Fruit fly (Drosophila melanogaster) whole organism, embryonic: ENCODE data around the gene Gr93d.
A peak's percentile ranks its signal among the peaks of the same experiment; 100 is the strongest.

Source experiments
- B-H2 ChIP-seq: fragments of 200-800 bp; sonication (Bioruptor generic); optimal IDR thresholded peaks from 2 replicates; lab custom pipeline; 2018; ENCODE audit warnings: missing biosample characterization, mild to moderate bottlenecking, missing genetic modification characterization
- BEAF-32 ChIP-seq: fragments of 200-800 bp; sonication (Bioruptor generic); optimal IDR thresholded peaks from 3 replicates; lab custom pipeline; 2017; ENCODE audit warnings: missing biosample characterization, missing genetic modification characterization, mild to moderate bottlenecking, moderate library complexity, missing genetic modification reagents
- Bgb ChIP-seq: fragments of 200-800 bp; sonication (Bioruptor generic); IDR thresholded peaks from 2 replicates; pipeline ENCODE4 v1.3.6; 2022; ENCODE audit warnings: missing biosample characterization, missing genetic modification characterization; ENCODE audit not compliant: partially characterized antibody
- CG11093 ChIP-seq: fragments of 200-800 bp; sonication (Bioruptor generic); IDR thresholded peaks from 3 replicates; pipeline ENCODE4 v1.3.6; 2022; ENCODE audit warnings: missing biosample characterization, missing genetic modification characterization
- CG11504 ChIP-seq: fragments of 200-800 bp; sonication (Bioruptor generic); optimal IDR thresholded peaks from 3 replicates; lab custom pipeline; 2019; ENCODE audit warnings: missing biosample characterization, mild to moderate bottlenecking, missing genetic modification characterization, moderate library complexity
- CG11695 ChIP-seq: fragments of 200-800 bp; sonication (Bioruptor generic); IDR thresholded peaks from 3 replicates; pipeline ENCODE4 v1.3.6; 2022; ENCODE audit warnings: missing biosample characterization, missing genetic modification characterization
- CG12236 ChIP-seq: fragments of 200-800 bp; sonication (Bioruptor generic); optimal IDR thresholded peaks from 2 replicates; lab custom pipeline; 2016; ENCODE audit warnings: missing biosample characterization, missing genetic modification characterization
- CG13287 ChIP-seq: fragments of 200-800 bp; sonication (Bioruptor generic); IDR thresholded peaks from 2 replicates; pipeline ENCODE4 v1.3.6; 2022; ENCODE audit warnings: missing biosample characterization, missing genetic modification characterization; ENCODE audit not compliant: partially characterized antibody
- CG13296 ChIP-seq: fragments of 200-800 bp; sonication (Bioruptor generic); optimal IDR thresholded peaks from 3 replicates; lab custom pipeline; 2018; ENCODE audit warnings: missing biosample characterization, mild to moderate bottlenecking, missing genetic modification characterization
- CG13424 ChIP-seq: fragments of 200-800 bp; sonication (Bioruptor generic); optimal IDR thresholded peaks from 2 replicates; lab custom pipeline; 2019; ENCODE audit warnings: missing biosample characterization, mild to moderate bottlenecking, missing genetic modification characterization, moderate library complexity
- CG14441 ChIP-seq: fragments of 200-800 bp; sonication (Bioruptor generic); IDR thresholded peaks from 2 replicates; pipeline ENCODE4 v1.3.6; 2022; ENCODE audit warnings: missing biosample characterization, missing genetic modification characterization
- CG2889 ChIP-seq: fragments of 200-800 bp; sonication (Bioruptor generic); IDR thresholded peaks from 3 replicates; pipeline ENCODE4 v1.3.6; 2022; ENCODE audit warnings: missing biosample characterization, missing genetic modification characterization
- CG34224 ChIP-seq: fragments of 200-800 bp; sonication (Bioruptor generic); IDR thresholded peaks from 3 replicates; pipeline ENCODE4 v1.3.6; 2022; ENCODE audit warnings: missing biosample characterization, missing genetic modification characterization; ENCODE audit not compliant: partially characterized antibody
- CG34376 ChIP-seq: fragments of 200-800 bp; sonication (Bioruptor generic); optimal IDR thresholded peaks from 2 replicates; lab custom pipeline; 2018; ENCODE audit warnings: missing biosample characterization, mild to moderate bottlenecking, missing genetic modification characterization
- CG3995 ChIP-seq: fragments of 200-800 bp; sonication (Bioruptor generic); optimal IDR thresholded peaks from 3 replicates; lab custom pipeline; 2016; ENCODE audit warnings: missing biosample characterization, missing genetic modification characterization
- CG4404 ChIP-seq: fragments of 200-800 bp; sonication (Bioruptor generic); IDR thresholded peaks from 2 replicates; pipeline ENCODE4 v1.3.6; 2022; ENCODE audit warnings: missing biosample characterization, missing genetic modification characterization
- CG4820 ChIP-seq: fragments of 200-800 bp; sonication (Bioruptor generic); optimal IDR thresholded peaks from 3 replicates; lab custom pipeline; 2016; ENCODE audit warnings: missing biosample characterization, missing genetic modification characterization
- Dll ChIP-seq: fragments of 200-800 bp; sonication (Bioruptor generic); IDR thresholded peaks from 4 replicates; pipeline ENCODE4 v1.3.6; 2022; ENCODE audit warnings: missing biosample characterization, missing genetic modification characterization; ENCODE audit not compliant: partially characterized antibody
- Dref ChIP-seq: fragments of 200-800 bp; sonication (Bioruptor generic); IDR thresholded peaks from 2 replicates; pipeline ENCODE4 v1.3.6; 2022; ENCODE audit warnings: missing biosample characterization, missing genetic modification characterization
- E2f2 ChIP-seq: fragments of 200-800 bp; sonication (Bioruptor generic); IDR thresholded peaks from 2 replicates; pipeline ENCODE4 v1.3.6; 2022; ENCODE audit warnings: missing biosample characterization, missing genetic modification characterization
- H2.0 ChIP-seq: fragments of 200-800 bp; sonication (Bioruptor generic); IDR thresholded peaks from 2 replicates; pipeline ENCODE4 v1.3.6; 2022; ENCODE audit warnings: missing biosample characterization, missing genetic modification characterization
- HLH4C ChIP-seq: fragments of 200-800 bp; sonication (Bioruptor generic); IDR thresholded peaks from 3 replicates; pipeline ENCODE4 v1.3.6; 2022; ENCODE audit warnings: missing biosample characterization, missing genetic modification characterization; ENCODE audit not compliant: partially characterized antibody
- Mrtf ChIP-seq: fragments of 200-800 bp; sonication (Bioruptor generic); IDR thresholded peaks from 3 replicates; pipeline ENCODE4 v1.3.6; 2022; ENCODE audit warnings: missing biosample characterization, missing genetic modification characterization
- Nf-YC ChIP-seq: fragments of 200-800 bp; optimal IDR thresholded peaks from 3 replicates; lab custom pipeline; 2019; ENCODE audit warnings: missing biosample characterization, mild to moderate bottlenecking, missing genetic modification characterization, moderate library complexity
- Oli ChIP-seq: fragments of 200-800 bp; sonication (Bioruptor generic); optimal IDR thresholded peaks from 2 replicates; lab custom pipeline; 2018; ENCODE audit warnings: missing biosample characterization, mild to moderate bottlenecking, missing genetic modification characterization, moderate library complexity
- bbx ChIP-seq: fragments of 200-800 bp; sonication (Bioruptor generic); IDR thresholded peaks from 2 replicates; pipeline ENCODE4 v1.3.6; 2022; ENCODE audit warnings: missing biosample characterization, missing genetic modification characterization; ENCODE audit not compliant: partially characterized antibody
- br ChIP-seq: fragments of >200 bp; optimal IDR thresholded peaks from 2 replicates; lab custom pipeline; 2017
- caup ChIP-seq: fragments of 200-800 bp; sonication (Bioruptor generic); optimal IDR thresholded peaks from 3 replicates; lab custom pipeline; 2017; ENCODE audit warnings: missing biosample characterization, mild to moderate bottlenecking, missing genetic modification characterization, moderate library complexity; ENCODE audit not compliant: severe bottlenecking
- chinmo ChIP-seq: fragments of 200-800 bp; sonication (Bioruptor generic); IDR thresholded peaks from 4 replicates; pipeline ENCODE4 v1.3.6; 2022; ENCODE audit warnings: missing biosample characterization, missing genetic modification characterization; ENCODE audit not compliant: partially characterized antibody
- crp ChIP-seq, 2 experiments: fragments of 200-800 bp; sonication (Bioruptor generic); optimal IDR thresholded peaks; 2 replicates in 1 of 2; 3 replicates in 1 of 2; lab custom pipeline; 2017; ENCODE audit warnings: missing biosample characterization in 2 of 2, missing genetic modification characterization in 2 of 2, mild to moderate bottlenecking in 1 of 2, moderate library complexity in 1 of 2
- da ChIP-seq: fragments of 200-800 bp; sonication (Bioruptor generic); optimal IDR thresholded peaks from 2 replicates; lab custom pipeline; 2016; ENCODE audit warnings: missing biosample characterization, missing genetic modification characterization
- dm ChIP-seq: fragments of 200-800 bp; sonication (Bioruptor generic); optimal IDR thresholded peaks from 3 replicates; lab custom pipeline; 2016; ENCODE audit warnings: missing biosample characterization, missing genetic modification characterization
- ems ChIP-seq: fragments of 200-800 bp; sonication (Bioruptor generic); optimal IDR thresholded peaks from 3 replicates; lab custom pipeline; 2016; ENCODE audit warnings: missing biosample characterization, missing genetic modification characterization
- ewg ChIP-seq: fragments of 200-800 bp; sonication (Bioruptor generic); optimal IDR thresholded peaks from 3 replicates; lab custom pipeline; 2017; ENCODE audit warnings: mild to moderate bottlenecking, missing biosample characterization, missing genetic modification reagents, missing genetic modification characterization
- hbn ChIP-seq: fragments of 200-800 bp; sonication (Bioruptor generic); IDR thresholded peaks from 2 replicates; pipeline ENCODE4 v1.3.6; 2022; ENCODE audit warnings: missing biosample characterization, missing genetic modification characterization; ENCODE audit not compliant: partially characterized antibody
- hth ChIP-seq: fragments of >200 bp; optimal IDR thresholded peaks from 2 replicates; lab custom pipeline; 2017; ENCODE audit warnings: inconsistent platforms
- inv ChIP-seq: fragments of 200-800 bp; sonication (Bioruptor generic); IDR thresholded peaks from 2 replicates; pipeline ENCODE4 v1.3.6; 2022; ENCODE audit warnings: missing biosample characterization, missing genetic modification characterization; ENCODE audit not compliant: partially characterized antibody
- lbe ChIP-seq: fragments of 200-800 bp; sonication (Bioruptor generic); optimal IDR thresholded peaks from 2 replicates; lab custom pipeline; 2016; ENCODE audit warnings: missing biosample characterization, mild to moderate bottlenecking, missing genetic modification characterization
- mld ChIP-seq: fragments of 200-800 bp; sonication (Bioruptor generic); IDR thresholded peaks from 3 replicates; pipeline ENCODE4 v1.3.6; 2022; ENCODE audit warnings: missing biosample characterization, missing genetic modification characterization; ENCODE audit not compliant: partially characterized antibody
- nerfin-2 ChIP-seq: fragments of 200-800 bp; sonication (Bioruptor generic); IDR thresholded peaks from 2 replicates; pipeline ENCODE4 v1.3.6; 2022; ENCODE audit warnings: missing biosample characterization, missing genetic modification characterization; ENCODE audit not compliant: partially characterized antibody
- nom ChIP-seq: fragments of 200-800 bp; sonication (Bioruptor generic); optimal IDR thresholded peaks from 2 replicates; lab custom pipeline; 2017; ENCODE audit warnings: missing biosample characterization, missing genetic modification characterization, mild to moderate bottlenecking, moderate library complexity, missing genetic modification reagents
- p53 ChIP-seq: fragments of 200-800 bp; sonication (Bioruptor generic); optimal IDR thresholded peaks from 2 replicates; lab custom pipeline; 2016; ENCODE audit warnings: missing biosample characterization, missing genetic modification characterization
- pnt ChIP-seq: fragments of 200-800 bp; sonication (Bioruptor generic); optimal IDR thresholded peaks from 3 replicates; lab custom pipeline; 2016; ENCODE audit warnings: missing biosample characterization, missing genetic modification characterization
- pzg ChIP-seq: fragments of 200-800 bp; sonication (Bioruptor generic); optimal IDR thresholded peaks from 3 replicates; lab custom pipeline; 2018; ENCODE audit warnings: missing biosample characterization, mild to moderate bottlenecking, missing genetic modification characterization, moderate library complexity
- tgo ChIP-seq: fragments of 200-800 bp; sonication (Bioruptor generic); IDR thresholded peaks from 3 replicates; pipeline ENCODE4 v1.3.6; 2022; ENCODE audit warnings: missing biosample characterization, missing genetic modification characterization
- tna ChIP-seq: fragments of 200-800 bp; sonication (Bioruptor generic); IDR thresholded peaks from 2 replicates; pipeline ENCODE4 v1.3.6; 2022; ENCODE audit warnings: missing biosample characterization, missing genetic modification characterization; ENCODE audit not compliant: partially characterized antibody
- unc-4 ChIP-seq: fragments of 200-800 bp; sonication (Bioruptor generic); IDR thresholded peaks from 2 replicates; pipeline ENCODE4 v1.3.6; 2022; ENCODE audit warnings: missing biosample characterization, missing genetic modification characterization; ENCODE audit not compliant: partially characterized antibody
- vnd ChIP-seq: fragments of 200-800 bp; sonication (Bioruptor generic); IDR thresholded peaks from 3 replicates; pipeline ENCODE4 v1.3.6; 2022; ENCODE audit warnings: missing biosample characterization, missing genetic modification characterization; ENCODE audit not compliant: partially characterized antibody
- zen2 ChIP-seq: fragments of 200-800 bp; sonication (Bioruptor generic); IDR thresholded peaks from 3 replicates; pipeline ENCODE4 v1.3.6; 2022; ENCODE audit warnings: missing biosample characterization, missing genetic modification characterization; ENCODE audit not compliant: partially characterized antibody

Gene Gr93d

dm6 chr3R:21878473-21878872 lies 32.0 kb upstream of the Gr93d start, which contains the start of gene CG34148 (continued):
- TF ChIP-seq dm (no peak), pzg (GFP tag; lab: Kevin White, UChicago) (peak; percentile 32), CG13424 (no peak), CG11695 (no peak), CG34224 (GFP tag; lab: Robert Waterston, UW) (peak; percentile 90), pnt (GFP tag; lab: Kevin White, UChicago) (no peak), hbn (GFP tag; lab: Robert Waterston, UW) (peak; percentile 77), ems (GFP tag; lab: Kevin White, UChicago) (no peak), ewg (no peak), CG14441 (GFP tag; lab: Robert Waterston, UW) (no peak), CG13296 (GFP tag; lab: Kevin White, UChicago) (no peak), hth (lab: Kevin White, UChicago) (no peak), H2.0 (no peak), CG3995 (GFP tag; lab: Kevin White, UChicago) (no peak), vnd (GFP tag; lab: Robert Waterston, UW) (peak; percentile 67; the same call in 2 of the 3 replicates), lbe (no peak), Dref (GFP tag; lab: Robert Waterston, UW) (peak; percentile 81), bbx (GFP tag; lab: Robert Waterston, UW) (peak; percentile 80), HLH4C (peak; percentile 87), CG11093 (GFP tag; lab: Robert Waterston, UW) (no peak), CG4404 (GFP tag; lab: Robert Waterston, UW) (no peak), tna (GFP tag; lab: Robert Waterston, UW) (peak; percentile 90), CG13287 (GFP tag; lab: Robert Waterston, UW) (peak; percentile 83), mld (GFP tag; lab: Robert Waterston, UW) (peak; percentile 67; the same call in 2 of the 3 replicates), E2f2 (GFP tag; lab: Robert Waterston, UW) (peak; percentile 92), inv (GFP tag; lab: Robert Waterston, UW) (peak; percentile 36; the same call in 1 of the 2 replicates), CG2889 (GFP tag; lab: Robert Waterston, UW) (no peak), Oli (tag; lab: Kevin White, UChicago) (no peak), CG34376 (GFP tag; lab: Kevin White, UChicago) (no peak), da (GFP tag; lab: Kevin White, UChicago) (no peak), crp (GFP tag; optimal IDR thresholded peaks at IDR 0.05; lab: Kevin White, UChicago) (peak; percentile 45 to 90), CG12236 (GFP tag; lab: Kevin White, UChicago) (no peak), caup (GFP tag; lab: Kevin White, UChicago) (no peak), BEAF-32 (GFP tag; lab: Kevin White, UChicago) (peak; percentile 55), unc-4 (GFP tag; lab: Robert Waterston, UW) (peak; percentile 73), zen2 (peak; percentile 91), chinmo (GFP tag; lab: Robert Waterston, UW) (0 out of 4 replicates have a peak, but pooled peaks have one; percentile 81), Nf-YC (tag; lab: Kevin White, UChicago) (no peak), Bgb (peak; percentile 71), nom (no peak), tgo (GFP tag; lab: Robert Waterston, UW) (no peak), CG11504 (tag; lab: Kevin White, UChicago) (no peak), CG4820 (GFP tag; lab: Kevin White, UChicago) (no peak), B-H2 (GFP tag; lab: Kevin White, UChicago) (no peak), nerfin-2 (GFP tag; lab: Robert Waterston, UW) (peak; percentile 80), Mrtf (GFP tag; lab: Robert Waterston, UW) (no peak), Dll (GFP tag; lab: Robert Waterston, UW) (peak; percentile 82), br (lab: Kevin White, UChicago) (no peak), p53 (GFP tag; lab: Kevin White, UChicago) (no peak)
